Fruit fly (Drosophila melanogaster): ENCODE measurements around the gene CG14882.

DNA sequence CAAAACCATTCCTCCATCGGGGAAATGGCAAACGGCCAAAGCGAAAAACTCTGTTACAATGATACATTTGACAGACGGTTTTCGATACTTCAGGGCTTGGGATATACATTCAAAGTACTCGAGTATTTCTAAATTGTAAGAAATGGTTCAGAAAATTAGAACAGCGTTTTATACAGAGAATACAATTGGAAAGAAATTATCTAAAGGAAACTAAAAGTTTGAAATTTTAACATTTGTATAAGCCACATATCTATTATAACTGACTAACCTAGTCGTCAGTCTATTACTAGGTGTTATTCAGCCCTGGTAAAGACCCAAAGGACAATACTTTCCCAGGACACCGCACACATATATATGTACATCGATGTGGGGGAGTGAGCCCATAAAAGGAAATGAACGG lies 33.5 kb downstream of the CG14882 start:
- no peak for TF ChIP-seq CG10348 (GFP tag; IDR thresholded peaks at IDR 0.05)
- no peak for TF ChIP-seq CG12605 (GFP tag; IDR thresholded peaks at IDR 0.05)
- no peak for TF ChIP-seq fd96Ca (GFP tag; IDR thresholded peaks at IDR 0.05)
- no peak for TF ChIP-seq EcR (GFP tag; optimal IDR thresholded peaks at IDR 0.05)
- no peak for TF ChIP-seq Pif1A (GFP tag; optimal IDR thresholded peaks at IDR 0.05)
- TF ChIP-seq CG32121 (GFP tag; IDR thresholded peaks at IDR 0.05): no peak
- TF ChIP-seq CG8301 (tag; optimal IDR thresholded peaks at IDR 0.05): no peak
- TF ChIP-seq CG34367 (tag; optimal IDR thresholded peaks at IDR 0.05): no peak

Measured in whole organism, pupa.